Fruit fly (Drosophila melanogaster) whole organism, embryonic: ENCODE measurements around the gene VGlut.
A peak's percentile ranks its signal among the peaks of the same experiment; 100 is the strongest.

ENCODE experiments used
- CG11247 ChIP-seq: fragments of 200-800 bp; sonication (Bioruptor generic); IDR thresholded peaks from 2 replicates; pipeline ENCODE4 v1.3.6; 2022; ENCODE audit warnings: missing biosample characterization, missing genetic modification characterization
- CG11696 ChIP-seq: fragments of 200-800 bp; sonication (Bioruptor generic); IDR thresholded peaks from 2 replicates; pipeline ENCODE4 v1.3.6; 2022; ENCODE audit warnings: missing biosample characterization, missing genetic modification characterization
- CG11723 ChIP-seq: fragments of 200-800 bp; sonication (Bioruptor generic); optimal IDR thresholded peaks from 2 replicates; lab custom pipeline; 2017; ENCODE audit warnings: missing biosample characterization, mild to moderate bottlenecking, missing genetic modification characterization
- CG15011 ChIP-seq: fragments of 200-800 bp; sonication (Bioruptor generic); optimal IDR thresholded peaks from 3 replicates; lab custom pipeline; 2018; ENCODE audit warnings: missing biosample characterization, mild to moderate bottlenecking, missing genetic modification characterization
- CG16815 ChIP-seq: fragments of 200-800 bp; sonication (Bioruptor generic); optimal IDR thresholded peaks from 3 replicates; lab custom pipeline; 2017; ENCODE audit warnings: missing biosample characterization, mild to moderate bottlenecking, missing genetic modification characterization
- CG17385 ChIP-seq: fragments of 200-800 bp; sonication (Bioruptor generic); optimal IDR thresholded peaks from 3 replicates; lab custom pipeline; 2018; ENCODE audit warnings: missing biosample characterization, mild to moderate bottlenecking, missing genetic modification characterization
- CG2120 ChIP-seq: fragments of 200-800 bp; sonication (Bioruptor generic); optimal IDR thresholded peaks from 3 replicates; lab custom pipeline; 2016; ENCODE audit warnings: missing biosample characterization, missing genetic modification characterization
- CG2712 ChIP-seq: fragments of 200-800 bp; optimal IDR thresholded peaks from 3 replicates; lab custom pipeline; 2019; ENCODE audit warnings: missing biosample characterization, mild to moderate bottlenecking, missing genetic modification characterization, moderate library complexity
- CG2875 ChIP-seq: fragments of 200-800 bp; sonication (Bioruptor generic); optimal IDR thresholded peaks from 2 replicates; lab custom pipeline; 2017; ENCODE audit warnings: missing biosample characterization, mild to moderate bottlenecking, missing genetic modification characterization, missing genetic modification reagents
- CG2889 ChIP-seq: fragments of 200-800 bp; sonication (Bioruptor generic); IDR thresholded peaks from 3 replicates; pipeline ENCODE4 v1.3.6; 2022; ENCODE audit warnings: missing biosample characterization, missing genetic modification characterization
- CG31224 ChIP-seq: fragments of 200-800 bp; sonication (Bioruptor generic); IDR thresholded peaks from 2 replicates; pipeline ENCODE4 v1.3.6; 2022; ENCODE audit warnings: missing biosample characterization, missing genetic modification characterization
- CG3407 ChIP-seq: fragments of 200-800 bp; sonication (Bioruptor generic); optimal IDR thresholded peaks from 2 replicates; lab custom pipeline; 2018; ENCODE audit warnings: missing biosample characterization, mild to moderate bottlenecking, missing genetic modification characterization
- CG3838 ChIP-seq: fragments of 200-800 bp; sonication (Bioruptor generic); optimal IDR thresholded peaks from 3 replicates; lab custom pipeline; 2016; ENCODE audit warnings: missing biosample characterization, missing genetic modification characterization
- CG3847 ChIP-seq: fragments of 200-800 bp; sonication (Bioruptor generic); IDR thresholded peaks from 2 replicates; pipeline ENCODE4 v1.3.6; 2022; ENCODE audit warnings: missing biosample characterization, missing genetic modification characterization
- CG4424 ChIP-seq: fragments of 200-800 bp; sonication (Bioruptor generic); optimal IDR thresholded peaks from 3 replicates; lab custom pipeline; 2016; ENCODE audit warnings: missing biosample characterization, missing genetic modification characterization
- CG4730 ChIP-seq: fragments of 200-800 bp; sonication (Bioruptor generic); IDR thresholded peaks from 2 replicates; pipeline ENCODE4 v1.3.6; 2022; ENCODE audit warnings: missing biosample characterization, missing genetic modification characterization
- CG6765 ChIP-seq: fragments of 200-800 bp; sonication (Bioruptor generic); optimal IDR thresholded peaks from 3 replicates; lab custom pipeline; 2017; ENCODE audit warnings: missing biosample characterization, mild to moderate bottlenecking, missing genetic modification characterization
- CG6813 ChIP-seq: fragments of 200-800 bp; sonication (Bioruptor generic); optimal IDR thresholded peaks from 2 replicates; lab custom pipeline; 2017; ENCODE audit warnings: missing biosample characterization, missing genetic modification characterization, mild to moderate bottlenecking, moderate library complexity, missing genetic modification reagents
- CG7271 ChIP-seq: fragments of 200-800 bp; sonication (Bioruptor generic); optimal IDR thresholded peaks from 2 replicates; lab custom pipeline; 2018; ENCODE audit warnings: missing biosample characterization, mild to moderate bottlenecking, missing genetic modification characterization, moderate library complexity
- CG7372 ChIP-seq: fragments of 200-800 bp; sonication (Bioruptor generic); IDR thresholded peaks from 2 replicates; pipeline ENCODE4 v1.3.6; 2022; ENCODE audit warnings: missing biosample characterization, missing genetic modification characterization
- CG8281 ChIP-seq: fragments of 200-800 bp; sonication (Bioruptor generic); optimal IDR thresholded peaks from 2 replicates; lab custom pipeline; 2018; ENCODE audit warnings: missing biosample characterization, mild to moderate bottlenecking, missing genetic modification characterization, moderate library complexity
- CG8359 ChIP-seq: fragments of 200-800 bp; sonication (Bioruptor generic); optimal IDR thresholded peaks from 2 replicates; lab custom pipeline; 2017; ENCODE audit warnings: missing biosample characterization, mild to moderate bottlenecking, missing genetic modification characterization, borderline replicate concordance
- CG8478 ChIP-seq: fragments of >200 bp; optimal IDR thresholded peaks from 2 replicates; lab custom pipeline; 2018
- CG9437 ChIP-seq: fragments of 200-800 bp; sonication (Bioruptor generic); optimal IDR thresholded peaks from 2 replicates; lab custom pipeline; 2018; ENCODE audit warnings: missing biosample characterization, mild to moderate bottlenecking, missing genetic modification characterization
- CHES-1-like ChIP-seq: fragments of 200-800 bp; sonication (Bioruptor generic); optimal IDR thresholded peaks from 2 replicates; lab custom pipeline; 2016; ENCODE audit warnings: missing biosample characterization, missing genetic modification characterization
- Doc2 ChIP-seq: fragments of 200-800 bp; sonication (Bioruptor generic); IDR thresholded peaks from 2 replicates; pipeline ENCODE4 v1.3.6; 2022; ENCODE audit warnings: missing biosample characterization, missing genetic modification characterization
- E2f1 ChIP-seq: fragments of 200-800 bp; sonication (Bioruptor generic); IDR thresholded peaks from 2 replicates; pipeline ENCODE4 v1.3.6; 2022; ENCODE audit warnings: missing biosample characterization, missing genetic modification characterization
- HLH3B ChIP-seq: fragments of 200-800 bp; sonication (Bioruptor generic); IDR thresholded peaks from 2 replicates; pipeline ENCODE4 v1.3.6; 2022; ENCODE audit warnings: missing biosample characterization, missing genetic modification characterization
- Hr39 ChIP-seq: fragments of >200 bp; optimal IDR thresholded peaks from 2 replicates; lab custom pipeline; 2017
- Lhr ChIP-seq: fragments of 200-800 bp; sonication (Bioruptor generic); optimal IDR thresholded peaks from 3 replicates; lab custom pipeline; 2017; ENCODE audit warnings: mild to moderate bottlenecking, missing biosample characterization, missing genetic modification reagents, missing genetic modification characterization
- MESR4 ChIP-seq: fragments of 200-800 bp; sonication (Bioruptor generic); optimal IDR thresholded peaks from 2 replicates; lab custom pipeline; 2018; ENCODE audit warnings: missing biosample characterization, mild to moderate bottlenecking, missing genetic modification characterization, moderate library complexity
- NfI ChIP-seq: fragments of 200-800 bp; sonication (Bioruptor generic); optimal IDR thresholded peaks from 3 replicates; lab custom pipeline; 2018; ENCODE audit warnings: missing biosample characterization, mild to moderate bottlenecking, missing genetic modification characterization, moderate library complexity
- Poxn ChIP-seq: fragments of 200-800 bp; sonication (Bioruptor generic); IDR thresholded peaks from 2 replicates; pipeline ENCODE4 v1.3.6; 2022; ENCODE audit warnings: missing biosample characterization, missing genetic modification characterization
- Side ChIP-seq: fragments of 200-800 bp; sonication (Bioruptor generic); optimal IDR thresholded peaks from 2 replicates; lab custom pipeline; 2016; ENCODE audit warnings: missing biosample characterization, missing genetic modification characterization
- Tbp ChIP-seq: fragments of >200 bp; optimal IDR thresholded peaks from 2 replicates; lab custom pipeline; 2018; ENCODE audit warnings: missing biosample characterization, missing genetic modification characterization
- cas ChIP-seq: fragments of 200-800 bp; sonication (Bioruptor generic); IDR thresholded peaks from 2 replicates; pipeline ENCODE4 v1.3.6; 2022; ENCODE audit warnings: missing biosample characterization, missing genetic modification characterization
- chinmo ChIP-seq: fragments of 200-800 bp; sonication (Bioruptor generic); IDR thresholded peaks from 4 replicates; pipeline ENCODE4 v1.3.6; 2022; ENCODE audit warnings: missing biosample characterization, missing genetic modification characterization; ENCODE audit not compliant: partially characterized antibody
- dan ChIP-seq: fragments of 200-800 bp; sonication (Bioruptor generic); IDR thresholded peaks from 2 replicates; pipeline ENCODE4 v1.3.6; 2022; ENCODE audit warnings: missing biosample characterization, missing genetic modification characterization
- en ChIP-seq: fragments of 200-800 bp; sonication (Bioruptor generic); optimal IDR thresholded peaks from 2 replicates; lab custom pipeline; 2016; ENCODE audit warnings: missing biosample characterization, missing genetic modification characterization
- gcm ChIP-seq: fragments of 200-800 bp; sonication (Bioruptor generic); optimal IDR thresholded peaks from 2 replicates; lab custom pipeline; 2019; ENCODE audit warnings: missing biosample characterization, mild to moderate bottlenecking, missing genetic modification characterization, moderate library complexity
- grn ChIP-seq: fragments of 200-800 bp; sonication (Bioruptor generic); optimal IDR thresholded peaks from 3 replicates; lab custom pipeline; 2017; ENCODE audit warnings: missing biosample characterization, missing genetic modification characterization
- ham ChIP-seq: fragments of 200-800 bp; sonication (Bioruptor generic); IDR thresholded peaks from 2 replicates; pipeline ENCODE4 v1.3.6; 2022; ENCODE audit warnings: missing biosample characterization, missing genetic modification characterization
- insv ChIP-seq, 2 experiments: fragments of 200-800 bp; sonication (Bioruptor generic); optimal IDR thresholded peaks; 3 replicates each; lab custom pipeline; 2016 to 2018; ENCODE audit warnings: missing biosample characterization in 2 of 2, missing genetic modification characterization in 2 of 2
- mam ChIP-seq: fragments of 200-800 bp; sonication (Bioruptor generic); optimal IDR thresholded peaks from 3 replicates; lab custom pipeline; 2016; ENCODE audit warnings: missing biosample characterization, missing genetic modification characterization
- pros ChIP-seq: fragments of 200-800 bp; sonication (Bioruptor generic); optimal IDR thresholded peaks from 3 replicates; lab custom pipeline; 2019; ENCODE audit warnings: missing biosample characterization, mild to moderate bottlenecking, missing genetic modification characterization, moderate library complexity
- sob ChIP-seq: fragments of 200-800 bp; sonication (Bioruptor generic); IDR thresholded peaks from 2 replicates; pipeline ENCODE4 v1.3.6; 2022; ENCODE audit warnings: missing biosample characterization, missing genetic modification characterization
- tap ChIP-seq: fragments of 200-800 bp; optimal IDR thresholded peaks from 3 replicates; lab custom pipeline; 2019; ENCODE audit warnings: missing biosample characterization, mild to moderate bottlenecking, missing genetic modification characterization, moderate library complexity
- usp ChIP-seq: fragments of >200 bp; optimal IDR thresholded peaks from 2 replicates; lab custom pipeline; 2017; ENCODE audit warnings: missing biosample characterization, missing genetic modification characterization
- wdn ChIP-seq: fragments of 200-800 bp; sonication (Bioruptor generic); IDR thresholded peaks from 2 replicates; pipeline ENCODE4 v1.3.6; 2022; ENCODE audit warnings: missing biosample characterization, missing genetic modification characterization
- zen ChIP-seq: fragments of 200-800 bp; sonication (Bioruptor generic); optimal IDR thresholded peaks from 3 replicates; lab custom pipeline; 2018; ENCODE audit warnings: missing biosample characterization, mild to moderate bottlenecking, missing genetic modification characterization, moderate library complexity
- zf30C ChIP-seq: fragments of 200-800 bp; sonication (Bioruptor generic); optimal IDR thresholded peaks from 3 replicates; lab custom pipeline; 2018; ENCODE audit warnings: missing biosample characterization, mild to moderate bottlenecking, missing genetic modification characterization
- zfh1 ChIP-seq: fragments of 200-800 bp; sonication (Bioruptor generic); IDR thresholded peaks from 3 replicates; pipeline ENCODE4 v1.3.6; 2022; ENCODE audit warnings: missing biosample characterization, missing genetic modification characterization

The VGlut gene

DNA sequence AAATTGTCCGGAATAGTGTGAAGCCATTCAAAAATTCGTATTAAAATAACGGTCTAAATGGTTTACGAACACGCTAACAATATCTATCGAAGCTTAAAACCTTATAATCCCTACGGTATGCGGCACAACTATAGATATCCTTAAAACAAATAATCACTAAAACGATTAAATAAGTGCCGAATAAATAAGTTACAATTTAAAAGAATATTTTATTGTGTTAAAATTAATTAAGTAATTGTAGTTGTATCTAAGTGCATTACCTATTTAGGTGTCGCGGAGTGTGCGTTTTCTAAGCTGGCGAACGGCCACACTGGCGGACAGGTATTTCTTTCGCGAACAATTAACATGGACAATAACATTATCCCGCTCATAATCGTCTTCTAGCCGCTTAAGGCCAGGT, 19.3 kb upstream of the VGlut start, which contains the start of gene Eogt (continued):
- TF ChIP-seq CG2889 (GFP tag; lab: Robert Waterston, UW) = peak; percentile 94
- peak; percentile 75 for TF ChIP-seq CG8281
- TF ChIP-seq CG6765 (GFP tag; lab: Kevin White, UChicago) = peak; percentile 43
- 0 out of 2 replicates have a peak, but pooled peaks have one; percentile 67 for TF ChIP-seq Doc2 (GFP tag; lab: Robert Waterston, UW)
- TF ChIP-seq CG11696 (GFP tag; lab: Robert Waterston, UW) = peak; percentile 100
- TF ChIP-seq MESR4 (GFP tag; lab: Kevin White, UChicago) = no peak
- no peak for TF ChIP-seq grn (GFP tag; lab: Kevin White, UChicago)
- peak; percentile 83 for TF ChIP-seq CG7271 (tag; lab: Kevin White, UChicago)
- TF ChIP-seq Lhr (GFP tag; lab: Kevin White, UChicago) = peak; percentile 91
- peak; percentile 95 for TF ChIP-seq CG2712 (tag; lab: Kevin White, UChicago)
- TF ChIP-seq gcm = peak; percentile 93
- TF ChIP-seq cas (GFP tag; lab: Robert Waterston, UW) = peak; percentile 77; the same call in 1 of the 2 replicates
- TF ChIP-seq CG8359 (GFP tag; lab: Kevin White, UChicago) = no peak
- peak; percentile 93 for TF ChIP-seq CG2120 (GFP tag; lab: Kevin White, UChicago)
- TF ChIP-seq chinmo = no peak
- TF ChIP-seq CG17385 (GFP tag; lab: Kevin White, UChicago) = peak; percentile 88
- TF ChIP-seq CG2875 (GFP tag; lab: Kevin White, UChicago) = peak; percentile 84
- peak; percentile 25 for TF ChIP-seq en
- no peak for TF ChIP-seq pros (GFP tag; lab: Kevin White, UChicago)
- TF ChIP-seq CHES-1-like (GFP tag; lab: Kevin White, UChicago) = peak; percentile 37
- TF ChIP-seq Side (GFP tag; lab: Kevin White, UChicago) = peak; percentile 58
- TF ChIP-seq zf30C = no peak
- TF ChIP-seq CG7372 (GFP tag; lab: Robert Waterston, UW) = peak; percentile 94
- peak; percentile 93 for TF ChIP-seq wdn (GFP tag; lab: Robert Waterston, UW)
- no peak for TF ChIP-seq Hr39 (lab: Kevin White, UChicago)
- TF ChIP-seq CG11247 (GFP tag; lab: Robert Waterston, UW) = peak; percentile 92
- peak in 1 of 2 experiments; percentile 56 for TF ChIP-seq insv (GFP tag; optimal IDR thresholded peaks at IDR 0.05; lab: Kevin White, UChicago)
- peak; percentile 85; the same call in 1 of the 2 replicates for TF ChIP-seq ham (GFP tag; lab: Robert Waterston, UW)
- TF ChIP-seq CG3847 = peak; percentile 95
- TF ChIP-seq dan (GFP tag; lab: Robert Waterston, UW) = peak; percentile 89
- peak; percentile 83 for TF ChIP-seq mam (GFP tag; lab: Kevin White, UChicago)
- no peak for TF ChIP-seq CG8478 (lab: Kevin White, UChicago)
- TF ChIP-seq zfh1 (GFP tag; lab: Robert Waterston, UW) = peak; percentile 98
- peak; percentile 96 for TF ChIP-seq HLH3B
- TF ChIP-seq E2f1 (GFP tag; lab: Robert Waterston, UW) = peak; percentile 98
- TF ChIP-seq CG3838 (GFP tag; lab: Kevin White, UChicago) = peak; percentile 74
- peak; percentile 76 for TF ChIP-seq CG6813 (GFP tag; lab: Kevin White, UChicago)
- TF ChIP-seq CG4424 = peak; percentile 89
- TF ChIP-seq usp (GFP tag; lab: Kevin White, UChicago) = no peak
- peak; percentile 91 for TF ChIP-seq NfI (GFP tag; lab: Kevin White, UChicago)
- peak; percentile 95 for TF ChIP-seq CG4730
- TF ChIP-seq Poxn = peak; percentile 89
- TF ChIP-seq CG16815 (GFP tag; lab: Kevin White, UChicago) = peak; percentile 95
- peak; percentile 78 for TF ChIP-seq CG15011 (GFP tag; lab: Kevin White, UChicago)
- TF ChIP-seq Tbp (GFP tag; lab: Kevin White, UChicago) = no peak
- peak; percentile 75 for TF ChIP-seq CG11723 (GFP tag; lab: Kevin White, UChicago)
- peak; percentile 84 for TF ChIP-seq CG9437 (GFP tag; lab: Kevin White, UChicago)
- TF ChIP-seq zen (tag; lab: Kevin White, UChicago) = peak; percentile 96
- peak; percentile 84 for TF ChIP-seq tap
- peak; percentile 86 for TF ChIP-seq CG3407 (GFP tag; lab: Kevin White, UChicago)
- TF ChIP-seq sob (GFP tag; lab: Robert Waterston, UW) = peak; percentile 96
- TF ChIP-seq CG31224 = peak; percentile 90
